Worm (Caenorhabditis elegans) whole organism, L3 larva: ENCODE results near the gene Y49E10.25.

Source experiments
- ZK546.5 ChIP-seq: sonication (generic microtip); optimal IDR thresholded peaks from 2 replicates; lab custom pipeline; 2017; ENCODE audit warnings: missing biosample characterization, missing genetic modification characterization
- aly-2 ChIP-seq: fragments of 150-350 bp; optimal IDR thresholded peaks from 2 replicates; lab custom pipeline; 2014; ENCODE audit warnings: missing biosample characterization, missing genetic modification characterization
- ceh-16 ChIP-seq: sonication (generic microtip); optimal IDR thresholded peaks from 2 replicates; lab custom pipeline; 2017; ENCODE audit warnings: missing biosample characterization, missing genetic modification characterization
- ceh-28 ChIP-seq: fragments of 150-350 bp; optimal IDR thresholded peaks from 2 replicates; lab custom pipeline; 2014; ENCODE audit warnings: missing biosample characterization, missing genetic modification reagents, missing genetic modification characterization
- ceh-82 ChIP-seq: fragments of 150-350 bp; optimal IDR thresholded peaks from 2 replicates; lab custom pipeline; 2014; ENCODE audit warnings: missing biosample characterization, missing genetic modification characterization
- ceh-9 ChIP-seq: sonication (generic microtip); optimal IDR thresholded peaks from 2 replicates; lab custom pipeline; 2018; ENCODE audit warnings: missing biosample characterization, missing genetic modification characterization
- daf-12 ChIP-seq: fragments of 150-350 bp; optimal IDR thresholded peaks from 2 replicates; lab custom pipeline; 2014; ENCODE audit warnings: missing biosample characterization, missing genetic modification reagents, missing genetic modification characterization
- egl-5 ChIP-seq: fragments of 150-350 bp; optimal IDR thresholded peaks from 2 replicates; lab custom pipeline; 2017; ENCODE audit warnings: missing biosample characterization, missing genetic modification reagents, missing genetic modification characterization, inconsistent platforms
- elt-2 ChIP-seq: sonication (generic microtip); optimal IDR thresholded peaks from 2 replicates; lab custom pipeline; 2016; ENCODE audit warnings: missing genetic modification reagents, mild to moderate bottlenecking, missing genetic modification characterization, missing compliant biosample characterization
- eor-1 ChIP-seq, 2 experiments: fragments of 150-350 bp; optimal IDR thresholded peaks; 2 replicates each; lab custom pipeline; 2014 to 2018; ENCODE audit warnings: missing biosample characterization in 2 of 2, missing genetic modification characterization in 2 of 2
- fkh-10 ChIP-seq: sonication (generic microtip); optimal IDR thresholded peaks from 2 replicates; lab custom pipeline; 2017; ENCODE audit warnings: missing biosample characterization, missing genetic modification reagents, missing genetic modification characterization
- fkh-2 ChIP-seq: fragments of 150-350 bp; optimal IDR thresholded peaks from 2 replicates; lab custom pipeline; 2014; ENCODE audit warnings: missing biosample characterization, missing genetic modification reagents, missing genetic modification characterization
- fos-1 ChIP-seq: fragments of 150-350 bp; optimal IDR thresholded peaks from 2 replicates; lab custom pipeline; 2014; ENCODE audit warnings: missing biosample characterization, missing genetic modification characterization
- hmg-11 ChIP-seq: sonication (generic microtip); optimal IDR thresholded peaks from 2 replicates; lab custom pipeline; 2016; ENCODE audit warnings: missing genetic modification characterization, missing compliant biosample characterization
- jun-1 ChIP-seq: fragments of 150-350 bp; optimal IDR thresholded peaks from 2 replicates; lab custom pipeline; 2014; ENCODE audit warnings: missing biosample characterization, missing genetic modification reagents, missing genetic modification characterization
- lin-15B ChIP-seq: fragments of 150-350 bp; optimal IDR thresholded peaks from 2 replicates; lab custom pipeline; 2014; ENCODE audit warnings: missing biosample characterization, missing genetic modification characterization
- lsy-12 ChIP-seq: sonication (generic microtip); optimal IDR thresholded peaks from 2 replicates; lab custom pipeline; 2016; ENCODE audit warnings: mild to moderate bottlenecking, missing genetic modification characterization, missing compliant biosample characterization
- mml-1 ChIP-seq: fragments of 150-350 bp; sonication (generic microtip); optimal IDR thresholded peaks from 3 replicates; lab custom pipeline; 2014; ENCODE audit warnings: missing biosample characterization, missing genetic modification characterization
- nfya-1 ChIP-seq: sonication (generic microtip); optimal IDR thresholded peaks from 2 replicates; lab custom pipeline; 2017; ENCODE audit warnings: missing genetic modification characterization, mild to moderate bottlenecking, missing compliant biosample characterization, antibody characterized with exemption, moderate library complexity; ENCODE audit not compliant: insufficient read depth
- nhr-11 ChIP-seq: fragments of 150-350 bp; optimal IDR thresholded peaks from 2 replicates; lab custom pipeline; 2014; ENCODE audit warnings: missing biosample characterization, missing genetic modification characterization
- nhr-12 ChIP-seq: fragments of 150-350 bp; optimal IDR thresholded peaks from 2 replicates; lab custom pipeline; 2014; ENCODE audit warnings: missing biosample characterization, missing genetic modification characterization
- nhr-237 ChIP-seq: fragments of 150-350 bp; optimal IDR thresholded peaks from 2 replicates; lab custom pipeline; 2014; ENCODE audit warnings: missing biosample characterization, missing genetic modification characterization
- nhr-28 ChIP-seq: fragments of 150-350 bp; optimal IDR thresholded peaks from 2 replicates; lab custom pipeline; 2014; ENCODE audit warnings: missing biosample characterization, missing genetic modification characterization
- nhr-67 ChIP-seq: fragments of 150-350 bp; optimal IDR thresholded peaks from 2 replicates; lab custom pipeline; 2014; ENCODE audit warnings: missing biosample characterization, missing genetic modification characterization
- nhr-77 ChIP-seq: fragments of 150-350 bp; optimal IDR thresholded peaks from 2 replicates; lab custom pipeline; 2014; ENCODE audit warnings: missing biosample characterization, missing genetic modification characterization
- pqm-1 ChIP-seq: fragments of 150-350 bp; optimal IDR thresholded peaks from 2 replicates; lab custom pipeline; 2017; ENCODE audit warnings: missing biosample characterization, missing genetic modification characterization, inconsistent platforms
- snpc-4 ChIP-seq: fragments of 150-350 bp; optimal IDR thresholded peaks from 2 replicates; lab custom pipeline; 2014; ENCODE audit warnings: missing biosample characterization, missing genetic modification characterization
- tbx-2 ChIP-seq: sonication (generic microtip); optimal IDR thresholded peaks from 2 replicates; lab custom pipeline; 2016; ENCODE audit warnings: mild to moderate bottlenecking, missing genetic modification characterization, missing compliant biosample characterization
- unc-39 ChIP-seq: sonication (generic microtip); optimal IDR thresholded peaks from 4 replicates; lab custom pipeline; 2017; ENCODE audit warnings: missing biosample characterization, missing genetic modification characterization
- zag-1 ChIP-seq: fragments of 150-350 bp; optimal IDR thresholded peaks from 2 replicates; lab custom pipeline; 2014; ENCODE audit warnings: missing biosample characterization, missing genetic modification characterization
- ztf-11 ChIP-seq: fragments of 150-350 bp; optimal IDR thresholded peaks from 2 replicates; lab custom pipeline; 2014; ENCODE audit warnings: missing biosample characterization, missing genetic modification characterization
- ztf-4 ChIP-seq: fragments of 150-350 bp; optimal IDR thresholded peaks from 2 replicates; lab custom pipeline; 2014; ENCODE audit warnings: missing biosample characterization, missing genetic modification characterization

Y49E10.25 gene

DNA sequence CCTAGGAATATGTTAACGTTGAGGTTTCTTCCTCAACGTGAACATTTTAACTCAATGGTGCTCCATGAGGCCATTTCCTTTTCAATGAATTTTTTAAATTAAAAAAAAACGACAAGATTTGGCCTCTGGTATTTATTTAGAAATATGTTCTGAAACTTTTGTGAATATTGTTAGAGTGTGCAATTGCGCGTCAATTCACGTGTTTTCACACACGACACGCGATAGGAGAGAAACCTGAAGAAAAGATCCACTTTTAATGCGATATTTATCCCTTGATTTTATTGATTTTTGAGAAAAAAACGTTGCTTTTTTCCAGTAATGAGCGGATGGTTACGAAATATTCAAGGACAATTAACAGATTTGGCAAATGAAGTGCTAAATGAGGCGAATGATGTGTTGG lies 7.4 kb upstream of the Y49E10.25 start, which contains the start of gene sql-1:
Gene sql-1 (plus strand): TSS at position 313 of the 400 bp plus-strand sequence.
- peak; percentile 42 for TF ChIP-seq nfya-1 (tag; lab: Kevin White, UChicago)
- TF ChIP-seq jun-1 (tag; lab: Kevin White, UChicago), result no peak
- no peak for TF ChIP-seq nhr-11 (tag; lab: Kevin White, UChicago)
- no peak for TF ChIP-seq fkh-2 (tag; lab: Kevin White, UChicago)
- no peak for TF ChIP-seq pqm-1 (tag; lab: Kevin White, UChicago)
- TF ChIP-seq hmg-11 (tag; lab: Kevin White, UChicago), result peak; percentile 34
- TF ChIP-seq nhr-237 (tag; lab: Kevin White, UChicago), result no peak

DNA sequence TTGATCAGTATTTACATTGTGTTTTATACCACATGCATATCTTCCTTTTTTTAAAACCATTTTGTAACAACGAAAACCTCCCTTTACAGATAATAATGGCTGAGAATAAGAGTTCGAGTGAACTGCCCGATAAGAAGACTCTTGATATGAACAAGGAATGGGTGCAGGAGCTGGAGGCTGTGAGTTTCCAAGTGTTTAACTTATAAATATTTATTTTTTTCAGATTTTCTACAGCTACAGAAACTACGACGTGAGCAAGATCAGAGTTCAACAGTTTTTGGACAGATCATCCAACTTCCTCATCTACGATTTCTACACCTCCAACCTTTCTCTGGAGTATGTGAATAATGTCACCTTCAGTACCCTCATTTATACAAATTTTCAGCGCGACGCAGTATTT lies 4.6 kb upstream of the Y49E10.25 start, which contains the start of gene herd-1:
Gene herd-1 (plus strand): TSS at position 90 of the 400 bp plus-strand sequence.
- TF ChIP-seq nhr-28 (no peak), ceh-82 (tag; lab: Kevin White, UChicago) (no peak), nhr-11 (tag; lab: Kevin White, UChicago) (no peak), elt-2 (no peak), hmg-11 (tag; lab: Kevin White, UChicago) (no peak), mml-1 (tag; lab: Kevin White, UChicago) (no peak), ztf-4 (no peak), ztf-11 (tag; lab: Kevin White, UChicago) (no peak), zag-1 (tag; lab: Kevin White, UChicago) (no peak), fkh-2 (tag; lab: Kevin White, UChicago) (no peak), nhr-67 (tag; lab: Kevin White, UChicago) (no peak), eor-1 (tag; optimal IDR thresholded peaks at IDR 0.05; lab: Kevin White, UChicago) (no peak), unc-39 (tag; lab: Kevin White, UChicago) (no peak), nhr-77 (tag; lab: Kevin White, UChicago) (no peak), ceh-16 (tag; lab: Kevin White, UChicago) (no peak)
- TF ChIP-seq, all 47 proteins: peak for 0

DNA sequence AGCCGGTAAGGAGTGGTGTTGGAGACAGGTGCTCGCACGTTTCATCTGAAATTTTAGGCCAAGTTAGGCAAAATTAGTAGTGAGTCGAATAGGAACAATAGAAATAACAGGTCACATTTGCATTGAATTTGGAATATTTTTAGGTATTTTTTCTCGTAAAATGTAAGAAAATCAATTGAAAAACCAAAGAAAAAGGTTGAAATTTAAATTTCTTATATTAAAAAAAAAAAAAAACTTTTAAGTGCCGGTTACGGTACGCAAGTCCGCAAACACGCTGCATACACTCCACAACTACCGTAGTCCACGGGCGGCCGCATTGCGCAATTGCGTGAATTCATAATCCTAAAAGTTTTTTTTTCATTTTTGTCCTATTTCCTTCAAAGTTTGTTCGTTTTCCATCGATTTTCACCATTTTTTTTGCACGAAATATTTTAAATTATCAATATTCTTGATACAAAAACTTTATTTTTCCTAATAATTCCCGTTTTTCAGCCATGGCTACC lies 3.8 kb upstream of the Y49E10.25 start, which contains the start of the genes Y111B2A.1 and Y111B2A.2:
Gene Y111B2A.1 (minus strand): TSS at position 51 of the 503 bp plus-strand sequence.
Gene Y111B2A.2 (plus strand): TSS at position 493 of the 503 bp plus-strand sequence.
- TF ChIP-seq nhr-11 (tag; lab: Kevin White, UChicago) (no peak), lsy-12 (tag; lab: Kevin White, UChicago) (no peak), daf-12 (tag; lab: Kevin White, UChicago) (no peak), ztf-4 (no peak), aly-2 (no peak), fkh-10 (no peak), hmg-11 (tag; lab: Kevin White, UChicago) (no peak), pqm-1 (tag; lab: Kevin White, UChicago) (no peak), lin-15B (no peak), ceh-16 (tag; lab: Kevin White, UChicago) (no peak), mml-1 (tag; lab: Kevin White, UChicago) (no peak), ceh-9 (tag; lab: Kevin White, UChicago) (no peak), egl-5 (tag; lab: Kevin White, UChicago) (no peak), unc-39 (tag; lab: Kevin White, UChicago) (no peak), fkh-2 (tag; lab: Kevin White, UChicago) (no peak), snpc-4 (tag; lab: Kevin White, UChicago) (no peak)
- TF ChIP-seq, all 47 proteins: peak for 0

DNA sequence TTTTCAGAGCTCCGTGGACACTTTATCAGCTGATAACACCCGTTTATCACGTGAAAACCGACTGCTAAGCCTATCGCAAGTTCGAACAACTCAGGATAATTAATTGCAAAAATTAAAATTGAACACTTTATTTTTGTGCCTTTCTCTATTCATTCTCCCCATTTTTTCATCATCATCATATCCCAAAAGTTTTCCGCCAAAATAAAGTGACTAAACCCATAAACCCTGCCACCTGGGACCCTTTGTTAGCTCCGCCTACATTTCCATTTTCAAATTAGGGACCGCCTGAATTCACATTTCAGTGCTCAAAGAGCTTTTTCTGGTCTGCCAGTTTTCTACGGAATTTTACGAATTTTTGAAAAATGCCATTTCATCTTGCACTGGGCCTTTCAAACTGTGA lies 7.5 kb downstream of the Y49E10.25 start, which contains the start of gene arrd-16:
Gene arrd-16 (plus strand): TSS at position 301 of the 400 bp plus-strand sequence.
- TF ChIP-seq nhr-12 (tag; lab: Kevin White, UChicago), result no peak
- TF ChIP-seq ZK546.5, result no peak
- no peak for TF ChIP-seq lsy-12 (tag; lab: Kevin White, UChicago)
- TF ChIP-seq fkh-2 (tag; lab: Kevin White, UChicago), result no peak
- no peak for TF ChIP-seq nhr-28
- no peak for TF ChIP-seq fos-1
- no peak for TF ChIP-seq zag-1 (tag; lab: Kevin White, UChicago)
- TF ChIP-seq mml-1 (tag; lab: Kevin White, UChicago), result no peak
- TF ChIP-seq elt-2, result no peak
- TF ChIP-seq tbx-2 (tag; lab: Kevin White, UChicago), result no peak

DNA sequence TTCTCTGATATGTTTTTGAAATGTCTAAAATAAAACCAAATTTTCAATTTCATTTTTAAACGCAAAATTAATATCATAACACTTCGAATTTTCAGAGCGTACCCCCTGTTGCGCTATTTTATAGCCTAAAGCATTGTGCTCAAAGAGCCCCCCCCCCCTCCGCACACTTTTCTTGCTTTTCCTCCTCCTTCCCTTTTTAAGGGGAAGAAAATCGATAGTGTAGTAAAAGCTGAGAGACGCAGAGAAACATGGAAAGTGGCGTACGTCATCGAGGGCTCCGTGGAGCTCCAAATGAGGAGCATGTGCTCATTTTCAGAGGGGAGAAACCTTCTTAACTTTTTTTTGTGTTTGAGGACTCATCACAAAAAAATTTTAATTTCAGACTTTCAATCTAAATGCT lies 19.4 kb downstream of the Y49E10.25 start, which contains the start of gene cccp-1:
Gene cccp-1 (plus strand): TSS at position 377 of the 400 bp plus-strand sequence.
- TF ChIP-seq unc-39 (tag; lab: Kevin White, UChicago) (no peak), ceh-28 (tag; lab: Kevin White, UChicago) (peak; percentile 88), nfya-1 (tag; lab: Kevin White, UChicago) (peak; percentile 71), nhr-11 (tag; lab: Kevin White, UChicago) (no peak), elt-2 (peak; percentile 19), hmg-11 (tag; lab: Kevin White, UChicago) (peak; percentile 67), fkh-10 (peak; percentile 53), eor-1 (tag; optimal IDR thresholded peaks at IDR 0.05; lab: Kevin White, UChicago) (no peak), lin-15B (peak; percentile 25), ceh-9 (tag; lab: Kevin White, UChicago) (no peak)
